Worm (Caenorhabditis elegans) whole organism, L1 larva: Measurements from ENCODE around the gene K10D2.8.
A peak's percentile ranks its signal among the peaks of the same experiment; 100 is the strongest.

Experiments used
- C16A3.4 ChIP-seq: fragments of 150-350 bp; optimal IDR thresholded peaks from 2 replicates; lab custom pipeline; 2014; ENCODE audit warnings: missing biosample characterization, missing genetic modification characterization
- C34B4.2 ChIP-seq: sonication (generic microtip); optimal IDR thresholded peaks from 2 replicates; lab custom pipeline; 2017; ENCODE audit warnings: mild to moderate bottlenecking, missing genetic modification characterization, missing compliant biosample characterization
- aha-1 ChIP-seq: fragments of 150-350 bp; optimal IDR thresholded peaks from 2 replicates; lab custom pipeline; 2014; ENCODE audit warnings: missing biosample characterization, missing genetic modification characterization
- ama-1 ChIP-seq: fragments of 150-350 bp; optimal IDR thresholded peaks from 2 replicates; lab custom pipeline; 2014
- ceh-63 ChIP-seq: fragments of 200-800 bp; sonication (Bioruptor generic); optimal IDR thresholded peaks from 2 replicates; lab custom pipeline; 2018; ENCODE audit warnings: mild to moderate bottlenecking, missing genetic modification characterization, missing compliant biosample characterization
- ceh-8 ChIP-seq: fragments of 200-800 bp; sonication (Bioruptor generic); optimal IDR thresholded peaks from 2 replicates; lab custom pipeline; 2018; ENCODE audit warnings: mild to moderate bottlenecking, missing genetic modification characterization, moderate library complexity, missing compliant biosample characterization
- ceh-82 ChIP-seq, 3 experiments: fragments of 150-350 bp in 1 of 3; sonication (generic microtip) in 2 of 3; optimal IDR thresholded peaks; 2 replicates each; lab custom pipeline; 2014 to 2017; ENCODE audit warnings: missing biosample characterization in 3 of 3, missing genetic modification characterization in 3 of 3
- ces-1 ChIP-seq: fragments of 150-350 bp; optimal IDR thresholded peaks from 2 replicates; lab custom pipeline; 2014; ENCODE audit warnings: missing biosample characterization, missing genetic modification reagents, missing genetic modification characterization
- dpl-1 ChIP-seq, 3 experiments: fragments of 150-350 bp in 2 of 3; sonication (generic microtip) in 1 of 3; optimal IDR thresholded peaks; 2 replicates each; lab custom pipeline; 2014 to 2017; ENCODE audit warnings: missing biosample characterization in 3 of 3, missing genetic modification characterization in 3 of 3, missing genetic modification reagents in 3 of 3
- efl-1 ChIP-seq, 4 experiments: fragments of 150-350 bp; optimal IDR thresholded peaks in 3 of 4; peaks in 1 of 4; 1 replicate in 1 of 4; 2 replicates in 3 of 4; lab custom pipeline; 2014; ENCODE audit warnings: missing biosample characterization in 2 of 4, missing genetic modification characterization in 2 of 4, missing genetic modification reagents in 2 of 4
- fkh-4 ChIP-seq: sonication (generic microtip); optimal IDR thresholded peaks from 2 replicates; lab custom pipeline; 2016; ENCODE audit warnings: missing compliant biosample characterization, missing genetic modification characterization, borderline replicate concordance
- irx-1 ChIP-seq: sonication (generic microtip); optimal IDR thresholded peaks from 2 replicates; lab custom pipeline; 2016; ENCODE audit warnings: missing genetic modification characterization, missing compliant biosample characterization
- isw-1 ChIP-seq: fragments of 200-800 bp; sonication (Bioruptor generic); IDR thresholded peaks from 2 replicates; pipeline ENCODE4 v1.3.6; 2022; ENCODE audit warnings: missing genetic modification characterization, missing compliant biosample characterization
- jun-1 ChIP-seq: fragments of 150-350 bp; optimal IDR thresholded peaks from 2 replicates; lab custom pipeline; 2014; ENCODE audit warnings: missing biosample characterization, missing genetic modification reagents, missing genetic modification characterization
- lin-14 ChIP-seq: fragments of 200-800 bp; sonication (Bioruptor generic); optimal IDR thresholded peaks from 2 replicates; lab custom pipeline; 2018; ENCODE audit warnings: mild to moderate bottlenecking, missing genetic modification characterization, moderate library complexity, missing compliant biosample characterization
- lin-15B ChIP-seq: fragments of 150-350 bp; sonication (generic microtip); optimal IDR thresholded peaks from 3 replicates; lab custom pipeline; 2014; ENCODE audit warnings: missing biosample characterization, missing genetic modification characterization
- lin-35 ChIP-seq, 2 experiments: fragments of 150-350 bp; optimal IDR thresholded peaks; 2 replicates each; lab custom pipeline; 2014; ENCODE audit warnings: missing biosample characterization in 2 of 2, missing genetic modification characterization in 2 of 2, missing genetic modification reagents in 2 of 2
- lin-39 ChIP-seq: fragments of 150-350 bp; optimal IDR thresholded peaks from 2 replicates; lab custom pipeline; 2014; ENCODE audit warnings: missing biosample characterization, missing genetic modification reagents, missing genetic modification characterization
- lir-3 ChIP-seq: sonication (generic microtip); optimal IDR thresholded peaks from 2 replicates; lab custom pipeline; 2016; ENCODE audit warnings: mild to moderate bottlenecking, missing genetic modification characterization, moderate library complexity, missing compliant biosample characterization; ENCODE audit not compliant: poor library complexity
- mdl-1 ChIP-seq, 2 experiments: fragments of 150-350 bp; optimal IDR thresholded peaks; 2 replicates each; lab custom pipeline; 2014 to 2017; ENCODE audit warnings: missing biosample characterization in 2 of 2, missing genetic modification characterization in 2 of 2, inconsistent platforms in 1 of 2
- mep-1 ChIP-seq: fragments of 150-350 bp; optimal IDR thresholded peaks from 2 replicates; lab custom pipeline; 2014; ENCODE audit warnings: missing biosample characterization, missing genetic modification characterization
- nhr-12 ChIP-seq: sonication (generic microtip); optimal IDR thresholded peaks from 2 replicates; lab custom pipeline; 2017; ENCODE audit warnings: missing biosample characterization, missing genetic modification characterization
- nhr-28 ChIP-seq: fragments of 150-350 bp; optimal IDR thresholded peaks from 2 replicates; lab custom pipeline; 2014; ENCODE audit warnings: missing biosample characterization, missing genetic modification characterization
- nhr-71 ChIP-seq: sonication (generic microtip); optimal IDR thresholded peaks from 2 replicates; lab custom pipeline; 2016; ENCODE audit warnings: mild to moderate bottlenecking, missing genetic modification characterization, moderate library complexity, missing compliant biosample characterization
- nhr-76 ChIP-seq: sonication (generic microtip); optimal IDR thresholded peaks from 2 replicates; lab custom pipeline; 2017; ENCODE audit warnings: missing biosample characterization, missing genetic modification characterization
- nhr-77 ChIP-seq: fragments of 150-350 bp; optimal IDR thresholded peaks from 2 replicates; lab custom pipeline; 2014; ENCODE audit warnings: missing biosample characterization, missing genetic modification characterization
- nhr-84 ChIP-seq: sonication (generic microtip); optimal IDR thresholded peaks from 2 replicates; lab custom pipeline; 2017; ENCODE audit warnings: missing biosample characterization, missing genetic modification characterization
- nhr-90 ChIP-seq: sonication (generic microtip); optimal IDR thresholded peaks from 2 replicates; lab custom pipeline; 2016; ENCODE audit warnings: mild to moderate bottlenecking, missing genetic modification characterization, missing compliant biosample characterization; ENCODE audit not compliant: poor library complexity
- pax-3 ChIP-seq: fragments of 200-800 bp; sonication (Bioruptor generic); optimal IDR thresholded peaks from 2 replicates; lab custom pipeline; 2018; ENCODE audit warnings: mild to moderate bottlenecking, missing genetic modification characterization, moderate library complexity, missing compliant biosample characterization
- pqm-1 ChIP-seq: sonication (generic microtip); optimal IDR thresholded peaks from 3 replicates; lab custom pipeline; 2017; ENCODE audit warnings: missing biosample characterization, missing genetic modification characterization
- rnt-1 ChIP-seq: sonication (generic microtip); optimal IDR thresholded peaks from 2 replicates; lab custom pipeline; 2016; ENCODE audit warnings: mild to moderate bottlenecking, missing genetic modification characterization, moderate library complexity, missing compliant biosample characterization
- skn-1 ChIP-seq: fragments of 150-350 bp; optimal IDR thresholded peaks from 2 replicates; lab custom pipeline; 2014; ENCODE audit warnings: missing biosample characterization, missing genetic modification characterization
- sptf-1 ChIP-seq: fragments of 150-350 bp; optimal IDR thresholded peaks from 2 replicates; lab custom pipeline; 2014; ENCODE audit warnings: missing biosample characterization, missing genetic modification characterization
- sup-37 ChIP-seq: fragments of 200-800 bp; sonication (Bioruptor generic); optimal IDR thresholded peaks from 2 replicates; lab custom pipeline; 2018; ENCODE audit warnings: mild to moderate bottlenecking, missing genetic modification characterization, missing compliant biosample characterization
- swsn-7 ChIP-seq: sonication (generic microtip); optimal IDR thresholded peaks from 2 replicates; lab custom pipeline; 2016; ENCODE audit warnings: missing genetic modification characterization, missing compliant biosample characterization
- unc-130 ChIP-seq: fragments of 150-350 bp; optimal IDR thresholded peaks from 2 replicates; lab custom pipeline; 2017; ENCODE audit warnings: missing biosample characterization, missing genetic modification characterization, inconsistent platforms
- unc-62 ChIP-seq: fragments of 150-350 bp; optimal IDR thresholded peaks from 2 replicates; lab custom pipeline; 2014; ENCODE audit warnings: missing biosample characterization, missing genetic modification reagents, missing genetic modification characterization
- unc-86 ChIP-seq: sonication (generic microtip); optimal IDR thresholded peaks from 2 replicates; lab custom pipeline; 2016; ENCODE audit warnings: missing genetic modification characterization, missing compliant biosample characterization
- unc-98 ChIP-seq: fragments of 200-800 bp; sonication (Bioruptor generic); IDR thresholded peaks from 2 replicates; pipeline ENCODE4 v1.3.6; 2022; ENCODE audit warnings: missing genetic modification characterization, missing compliant biosample characterization
- zip-4 ChIP-seq: fragments of 200-800 bp; sonication (Bioruptor generic); optimal IDR thresholded peaks from 2 replicates; lab custom pipeline; 2018; ENCODE audit warnings: mild to moderate bottlenecking, missing genetic modification characterization, moderate library complexity, missing compliant biosample characterization
- ztf-11 ChIP-seq, 2 experiments: sonication (generic microtip); optimal IDR thresholded peaks; 2 replicates each; lab custom pipeline; 2016 to 2017; ENCODE audit warnings: missing genetic modification characterization in 2 of 2, missing biosample characterization in 1 of 2, missing compliant biosample characterization in 1 of 2
- ztf-4 ChIP-seq: fragments of 150-350 bp; optimal IDR thresholded peaks from 2 replicates; lab custom pipeline; 2014; ENCODE audit warnings: missing biosample characterization, missing genetic modification characterization

The K10D2.8 gene

ce11 chrIII:5172470-5172869 is 16.1 kb upstream of the K10D2.8 start, which contains the start of gene K10D2.5 (continued):
- TF ChIP-seq jun-1 (tag; lab: Kevin White, UChicago) (peak; percentile 79), dpl-1 (GFP tag; optimal IDR thresholded peaks at IDR 0.05; lab: Kevin White, UChicago) (peak; percentile 85 to 88 (median 88)), sptf-1 (no peak), ztf-11 (tag; optimal IDR thresholded peaks at IDR 0.05; lab: Kevin White, UChicago) (peak in 1 of 2 experiments; percentile 99), nhr-90 (tag; lab: Kevin White, UChicago) (peak; percentile 96), isw-1 (GFP tag; lab: Robert Waterston, UW) (peak; percentile 97), nhr-77 (peak; percentile 89), unc-86 (tag; lab: Kevin White, UChicago) (peak; percentile 91), lin-35 (GFP tag; optimal IDR thresholded peaks at IDR 0.05; lab: Kevin White, UChicago) (peak; percentile 87 to 92), nhr-84 (tag; lab: Kevin White, UChicago) (no peak), ztf-4 (peak; percentile 47), unc-62 (GFP tag; lab: Kevin White, UChicago) (no peak), unc-98 (GFP tag; lab: Robert Waterston, UW) (peak; percentile 98), ceh-8 (GFP tag; lab: Kevin White, UChicago) (peak; percentile 50), unc-130 (tag; lab: Kevin White, UChicago) (peak; percentile 90), lin-14 (GFP tag; lab: Kevin White, UChicago) (peak; percentile 94), efl-1 (optimal IDR thresholded peaks at IDR 0.05; lab: Kevin White, UChicago) (peak; percentile 92 to 94), efl-1 (GFP tag; optimal IDR thresholded peaks at IDR 0.05 in 1 of 2; lab: Kevin White, UChicago) (peak; percentile 87 to 98), ces-1 (GFP tag; lab: Kevin White, UChicago) (no peak), mep-1 (tag; lab: Kevin White, UChicago) (peak; percentile 94), fkh-4 (tag; lab: Kevin White, UChicago) (peak; percentile 92), lin-39 (tag; lab: Kevin White, UChicago) (peak; percentile 71), zip-4 (GFP tag; lab: Kevin White, UChicago) (peak; percentile 50), nhr-76 (tag; lab: Kevin White, UChicago) (no peak), C16A3.4 (peak; percentile 94), aha-1 (peak; percentile 57), ceh-63 (GFP tag; lab: Kevin White, UChicago) (peak; percentile 95), C34B4.2 (no peak), lir-3 (tag; lab: Kevin White, UChicago) (peak; percentile 98), ceh-82 (tag; optimal IDR thresholded peaks at IDR 0.05; lab: Kevin White, UChicago) (peak; percentile 91 to 97 (median 95)), pqm-1 (tag; lab: Kevin White, UChicago) (no peak), rnt-1 (tag; lab: Kevin White, UChicago) (peak; percentile 100), irx-1 (tag; lab: Kevin White, UChicago) (peak; percentile 93), lin-15B (peak; percentile 98), mdl-1 (tag; optimal IDR thresholded peaks at IDR 0.05; lab: Kevin White, UChicago) (peak in 1 of 2 experiments; percentile 78), nhr-12 (tag; lab: Kevin White, UChicago) (no peak), swsn-7 (tag; lab: Kevin White, UChicago) (peak; percentile 92)

DNA sequence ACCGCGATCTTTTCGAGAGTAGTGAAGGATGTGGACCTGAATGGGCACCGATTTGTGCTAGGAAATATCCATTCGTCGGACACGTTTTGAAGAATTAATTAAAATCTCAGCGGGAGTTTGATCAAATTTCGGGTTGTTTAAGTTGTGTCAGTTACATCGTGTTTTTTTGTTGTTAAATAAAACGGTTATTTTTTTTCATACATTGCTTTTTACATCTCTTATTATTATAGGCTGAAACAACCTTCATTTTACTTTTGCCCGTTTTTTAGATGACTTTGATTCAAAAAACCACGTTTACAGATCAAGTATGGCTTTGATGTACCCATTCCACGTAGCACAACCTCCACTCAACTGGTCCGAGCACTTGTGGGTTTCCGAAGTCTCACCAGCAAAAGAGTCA is 15.4 kb upstream of the K10D2.8 start, which contains the start of gene emb-1:
TSS of gene emb-1 (plus strand) at position 301 of the 400 bp plus-strand sequence.
- TF ChIP-seq sptf-1: no peak
- no peak for TF ChIP-seq unc-62 (GFP tag; lab: Kevin White, UChicago)
- no peak for TF ChIP-seq ama-1 (lab: Kevin White, UChicago)
- no peak for TF ChIP-seq ztf-4
- no peak for TF ChIP-seq pax-3 (tag; lab: Kevin White, UChicago)
- TF ChIP-seq skn-1 (tag; lab: Kevin White, UChicago): no peak

ce11 chrIII:5173622-5174021 is 14.9 kb upstream of the K10D2.8 start, which contains the start of gene cid-1:
Gene cid-1 (plus strand): TSS chrIII:5173922.
- TF ChIP-seq sup-37 (GFP tag; lab: Kevin White, UChicago) (no peak), nhr-28 (tag; lab: Kevin White, UChicago) (no peak), unc-130 (tag; lab: Kevin White, UChicago) (no peak), nhr-71 (tag; lab: Kevin White, UChicago) (no peak)
